Worm (Caenorhabditis elegans) whole organism, L3 larva: ENCODE data around the gene fax-1.

ENCODE experiments used
- aly-2 ChIP-seq: fragments of 150-350 bp; optimal IDR thresholded peaks from 2 replicates; lab custom pipeline; 2014; ENCODE audit warnings: missing biosample characterization, missing genetic modification characterization
- ceh-16 ChIP-seq: sonication (generic microtip); optimal IDR thresholded peaks from 2 replicates; lab custom pipeline; 2017; ENCODE audit warnings: missing biosample characterization, missing genetic modification characterization
- ceh-9 ChIP-seq: sonication (generic microtip); optimal IDR thresholded peaks from 2 replicates; lab custom pipeline; 2018; ENCODE audit warnings: missing biosample characterization, missing genetic modification characterization
- elt-2 ChIP-seq: sonication (generic microtip); optimal IDR thresholded peaks from 2 replicates; lab custom pipeline; 2016; ENCODE audit warnings: missing genetic modification reagents, mild to moderate bottlenecking, missing genetic modification characterization, missing compliant biosample characterization
- lin-39 ChIP-seq: fragments of 150-350 bp; optimal IDR thresholded peaks from 2 replicates; lab custom pipeline; 2018; ENCODE audit warnings: missing biosample characterization, missing genetic modification reagents, missing genetic modification characterization
- nhr-12 ChIP-seq: fragments of 150-350 bp; optimal IDR thresholded peaks from 2 replicates; lab custom pipeline; 2014; ENCODE audit warnings: missing biosample characterization, missing genetic modification characterization
- nhr-23 ChIP-seq: fragments of 150-350 bp; optimal IDR thresholded peaks from 2 replicates; lab custom pipeline; 2014; ENCODE audit warnings: missing biosample characterization, missing genetic modification reagents, missing genetic modification characterization
- nhr-237 ChIP-seq: fragments of 150-350 bp; optimal IDR thresholded peaks from 2 replicates; lab custom pipeline; 2014; ENCODE audit warnings: missing biosample characterization, missing genetic modification characterization
- nhr-76 ChIP-seq: fragments of 150-350 bp; sonication (generic microtip); optimal IDR thresholded peaks from 5 replicates; lab custom pipeline; 2014; ENCODE audit warnings: missing biosample characterization, missing genetic modification characterization
- nhr-77 ChIP-seq: fragments of 150-350 bp; optimal IDR thresholded peaks from 2 replicates; lab custom pipeline; 2014; ENCODE audit warnings: missing biosample characterization, missing genetic modification characterization
- snpc-4 ChIP-seq: fragments of 150-350 bp; optimal IDR thresholded peaks from 2 replicates; lab custom pipeline; 2014; ENCODE audit warnings: missing biosample characterization, missing genetic modification characterization
- zag-1 ChIP-seq: fragments of 150-350 bp; optimal IDR thresholded peaks from 2 replicates; lab custom pipeline; 2014; ENCODE audit warnings: missing biosample characterization, missing genetic modification characterization
- ztf-4 ChIP-seq: fragments of 150-350 bp; optimal IDR thresholded peaks from 2 replicates; lab custom pipeline; 2014; ENCODE audit warnings: missing biosample characterization, missing genetic modification characterization

DNA sequence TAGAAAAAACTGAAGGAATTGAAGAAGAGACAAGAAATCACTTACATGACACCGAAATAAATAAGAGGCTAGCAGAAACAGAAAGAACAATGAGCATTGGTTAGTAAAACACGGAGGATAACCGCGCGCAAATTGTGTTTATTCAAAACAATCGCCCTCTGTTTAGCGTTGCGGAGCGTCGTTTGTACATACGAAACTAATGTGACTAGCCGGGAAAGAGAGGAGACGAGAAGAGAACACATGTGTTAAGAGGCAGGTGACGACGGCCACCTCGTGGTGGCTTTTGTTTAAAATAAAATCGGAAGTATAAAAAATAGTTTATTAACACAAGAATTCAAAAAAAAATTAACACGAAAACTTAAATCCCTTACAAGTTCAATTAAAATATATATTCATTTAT, 46.7 kb upstream of the fax-1 start, which contains the start of gene F40F4.7:
- TF ChIP-seq nhr-237 (tag; lab: Kevin White, UChicago) = no peak
- TF ChIP-seq ceh-9 (tag; lab: Kevin White, UChicago) = no peak
- TF ChIP-seq snpc-4 (tag; lab: Kevin White, UChicago) = no peak
- peak; percentile 45 for TF ChIP-seq lin-39
- no peak for TF ChIP-seq nhr-77 (tag; lab: Kevin White, UChicago)
- no peak for TF ChIP-seq ceh-16
- no peak for TF ChIP-seq nhr-76
- no peak for TF ChIP-seq aly-2 (tag; lab: Kevin White, UChicago)
- no peak for TF ChIP-seq zag-1 (tag; lab: Kevin White, UChicago)
- peak; percentile 49 for TF ChIP-seq nhr-23 (tag; lab: Kevin White, UChicago)
- TF ChIP-seq nhr-12 (tag; lab: Kevin White, UChicago) = no peak
- peak; percentile 59 for TF ChIP-seq elt-2
- TF ChIP-seq ztf-4 (tag; lab: Kevin White, UChicago) = no peak
